Worm (Caenorhabditis elegans) whole organism, young adult: ENCODE measurements around the gene ubc-21.

Experiments used
- F37B4.10 ChIP-seq: fragments of 200-800 bp; sonication (Bioruptor generic); IDR thresholded peaks from 2 replicates; pipeline ENCODE4 v1.3.6; 2022; ENCODE audit warnings: missing genetic modification characterization, missing compliant biosample characterization
- Y53G8AR.9 ChIP-seq: fragments of 200-800 bp; sonication (Bioruptor generic); conservative IDR thresholded peaks from 2 replicates; pipeline ENCODE4 v1.3.6; 2022; ENCODE audit warnings: missing genetic modification reagents, missing genetic modification characterization, missing compliant biosample characterization
- bed-1 ChIP-seq: fragments of 200-800 bp; sonication (Bioruptor generic); IDR thresholded peaks from 2 replicates; pipeline ENCODE4 v1.3.6; 2022; ENCODE audit warnings: missing genetic modification reagents, missing genetic modification characterization, missing compliant biosample characterization
- bed-2 ChIP-seq: fragments of 200-800 bp; sonication (Bioruptor generic); IDR thresholded peaks from 2 replicates; pipeline ENCODE4 v1.3.6; 2022; ENCODE audit warnings: missing genetic modification reagents, missing genetic modification characterization, missing compliant biosample characterization
- ceh-40 ChIP-seq: fragments of 200-800 bp; sonication (Bioruptor generic); IDR thresholded peaks from 2 replicates; pipeline ENCODE4 v1.3.6; 2022; ENCODE audit warnings: missing genetic modification characterization, missing compliant biosample characterization
- ceh-79 ChIP-seq: sonication (generic microtip); optimal IDR thresholded peaks from 2 replicates; lab custom pipeline; 2017; ENCODE audit warnings: mild to moderate bottlenecking, missing genetic modification characterization, missing compliant biosample characterization
- dpl-1 ChIP-seq: fragments of 150-350 bp; optimal IDR thresholded peaks from 2 replicates; lab custom pipeline; 2014; ENCODE audit warnings: missing biosample characterization, missing genetic modification reagents, missing genetic modification characterization
- hmg-1.2 ChIP-seq: fragments of 200-800 bp; sonication (Bioruptor generic); IDR thresholded peaks from 2 replicates; pipeline ENCODE4 v1.3.6; 2022; ENCODE audit warnings: missing genetic modification reagents, missing genetic modification characterization, missing compliant biosample characterization
- hsf-1 ChIP-seq: fragments of 200-800 bp; sonication (Bioruptor generic); IDR thresholded peaks from 2 replicates; pipeline ENCODE4 v1.3.6; 2022; ENCODE audit warnings: missing genetic modification reagents, missing genetic modification characterization, missing compliant biosample characterization
- lir-1 ChIP-seq: fragments of 200-800 bp; sonication (Bioruptor generic); conservative IDR thresholded peaks from 2 replicates; pipeline ENCODE4 v1.3.6; 2022; ENCODE audit warnings: missing genetic modification reagents, missing genetic modification characterization, missing compliant biosample characterization
- pha-4 ChIP-seq: fragments of 150-350 bp; sonication (generic microtip); optimal IDR thresholded peaks from 2 replicates; lab custom pipeline; 2014; ENCODE audit warnings: missing biosample characterization, missing genetic modification reagents, missing genetic modification characterization
- snpc-1.3 ChIP-seq: sonication (generic microtip); optimal IDR thresholded peaks from 2 replicates; lab custom pipeline; 2017; ENCODE audit warnings: missing genetic modification characterization, mild to moderate bottlenecking, missing compliant biosample characterization, antibody characterized with exemption, moderate library complexity, missing genotype, missing genetic modification reagents; ENCODE audit not compliant: insufficient read depth
- snpc-4 ChIP-seq, 5 experiments: fragments of 150-350 bp in 1 of 5; sonication (generic microtip) in 4 of 5; optimal IDR thresholded peaks; 2 replicates each; lab custom pipeline; 2014 to 2018; ENCODE audit warnings: missing genetic modification characterization in 5 of 5, missing biosample characterization in 3 of 5, antibody characterized with exemption in 2 of 5, mild to moderate bottlenecking in 2 of 5, missing compliant biosample characterization in 2 of 5, missing genotype in 2 of 5, moderate library complexity in 2 of 5, missing genetic modification reagents in 1 of 5
- unc-62 ChIP-seq: fragments of 150-350 bp; optimal IDR thresholded peaks from 2 replicates; lab custom pipeline; 2014; ENCODE audit warnings: missing biosample characterization, missing genetic modification reagents, missing genetic modification characterization

DNA sequence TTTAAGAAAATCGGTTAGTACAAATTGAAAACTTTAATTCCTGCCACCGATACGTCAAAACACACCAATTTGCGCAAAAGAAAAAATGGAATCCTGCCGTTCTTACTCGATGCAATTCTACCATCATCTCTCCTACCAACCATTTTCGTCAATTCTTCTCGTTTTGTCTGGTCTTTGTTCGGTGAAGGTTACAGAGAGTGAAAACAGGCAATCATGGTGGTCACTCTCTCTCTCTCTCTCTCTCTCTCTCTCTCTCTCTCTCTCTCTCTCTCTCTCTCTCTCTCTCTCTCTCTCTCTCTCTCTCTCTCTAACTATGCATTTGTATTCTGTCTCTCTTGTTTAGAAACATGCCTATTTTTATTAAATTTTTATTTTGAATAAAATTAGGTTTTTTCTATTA lies 12.7 kb downstream of the ubc-21 start:
- TF ChIP-seq bed-1 (GFP tag; lab: Robert Waterston, UW) = no peak
- no peak for TF ChIP-seq F37B4.10 (GFP tag; lab: Robert Waterston, UW)
- no peak for TF ChIP-seq Y53G8AR.9 (GFP tag; lab: Robert Waterston, UW)
- no peak for TF ChIP-seq ceh-40 (GFP tag; lab: Robert Waterston, UW)
- no peak for TF ChIP-seq snpc-4 (GFP tag; optimal IDR thresholded peaks at IDR 0.05; lab: Kevin White, UChicago)
- no peak for TF ChIP-seq snpc-4 (tag; optimal IDR thresholded peaks at IDR 0.05; lab: Kevin White, UChicago)
- no peak for TF ChIP-seq ceh-79 (tag; lab: Kevin White, UChicago)
- TF ChIP-seq lir-1 (GFP tag; lab: Robert Waterston, UW) = no peak
- TF ChIP-seq hsf-1 (GFP tag; lab: Robert Waterston, UW) = no peak
- TF ChIP-seq dpl-1 = no peak
- no peak for TF ChIP-seq unc-62 (GFP tag; lab: Kevin White, UChicago)
- TF ChIP-seq hmg-1.2 (GFP tag; lab: Robert Waterston, UW) = no peak
- no peak for TF ChIP-seq bed-2 (GFP tag; lab: Robert Waterston, UW)
- TF ChIP-seq snpc-1.3 = no peak
- TF ChIP-seq pha-4 (tag; lab: Kevin White, UChicago) = no peak
